Fruit fly (Drosophila melanogaster): ENCODE measurements around the gene CG7215.
A peak's percentile ranks its signal among the peaks of the same experiment; 100 is the strongest.

CG7215 gene

DNA sequence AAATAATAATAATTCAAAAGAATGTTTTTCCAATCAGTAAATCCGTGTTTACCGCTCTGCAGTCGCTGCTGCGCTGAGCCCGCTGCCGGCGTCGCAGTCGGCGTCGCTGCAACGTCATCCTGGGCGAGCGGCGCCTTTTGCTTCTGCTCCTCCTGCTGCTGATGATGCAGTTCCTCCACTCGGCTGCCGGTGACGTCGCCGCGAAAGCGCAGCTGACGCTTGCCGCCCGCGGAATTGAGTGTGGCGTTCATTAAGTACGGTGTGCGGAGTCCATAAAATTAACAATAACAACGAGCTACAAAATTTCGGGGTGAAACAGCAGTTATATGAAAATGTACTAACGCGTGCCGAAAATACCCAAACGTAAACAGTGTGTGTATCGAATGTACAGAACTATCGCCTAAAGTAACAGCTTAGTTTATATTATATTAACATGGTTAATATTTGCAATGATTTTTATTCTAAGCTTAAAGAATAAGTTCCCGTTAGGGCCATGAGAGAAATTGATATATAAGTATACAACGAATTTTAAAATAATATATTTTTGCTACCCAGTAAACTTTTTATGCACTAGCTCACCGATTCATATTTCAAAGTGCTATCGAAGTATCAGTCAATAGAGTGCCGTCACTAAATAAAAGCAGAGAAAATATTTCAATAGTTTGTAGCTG is 2.9 kb downstream of the CG7215 start, which contains the start of the genes CG7218 and Cbp20 (continued):
- TF ChIP-seq NFAT (GFP tag; IDR thresholded peaks at IDR 0.05) (peak; percentile 95), gsb-n (tag; optimal IDR thresholded peaks at IDR 0.05) (peak; percentile 20), CkIIα-i1 (GFP tag; IDR thresholded peaks at IDR 0.05) (no peak), CG6689 (GFP tag; IDR thresholded peaks at IDR 0.05) (peak; percentile 65), fd3F (GFP tag; optimal IDR thresholded peaks at IDR 0.05) (peak; percentile 74), nmo (GFP tag; optimal IDR thresholded peaks at IDR 0.05) (peak; percentile 73), Hsf (GFP tag; optimal IDR thresholded peaks at IDR 0.05) (peak; percentile 69), odd (GFP tag; optimal IDR thresholded peaks at IDR 0.05) (no peak), wor (GFP tag; IDR thresholded peaks at IDR 0.05) (no peak), Dek (tag; optimal IDR thresholded peaks at IDR 0.05) (peak; percentile 62), az2 (GFP tag; optimal IDR thresholded peaks at IDR 0.05) (peak; percentile 83), CG7928 (GFP tag; optimal IDR thresholded peaks at IDR 0.05) (peak; percentile 21), CG13424 (tag; optimal IDR thresholded peaks at IDR 0.05) (peak; percentile 78), chm (GFP tag; IDR thresholded peaks at IDR 0.05) (peak; percentile 58; the same call in 1 of the 2 replicates), sug (tag; optimal IDR thresholded peaks at IDR 0.05) (peak; percentile 76), YL-1 (GFP tag; optimal IDR thresholded peaks at IDR 0.05) (peak; percentile 79), D19B (GFP tag; optimal IDR thresholded peaks at IDR 0.05) (peak; percentile 61), sob (GFP tag; IDR thresholded peaks at IDR 0.05) (peak; percentile 76), CG10209 (GFP tag; optimal IDR thresholded peaks at IDR 0.05) (peak; percentile 54), CG3847 (GFP tag; IDR thresholded peaks at IDR 0.05) (peak; percentile 82), seq (GFP tag; IDR thresholded peaks at IDR 0.05) (no peak), CG18011 (GFP tag; optimal IDR thresholded peaks at IDR 0.05) (peak; percentile 41), jing (GFP tag; optimal IDR thresholded peaks at IDR 0.05) (no peak), CG14710 (tag; optimal IDR thresholded peaks at IDR 0.05) (peak; percentile 82), CrebB (tag; optimal IDR thresholded peaks at IDR 0.05) (peak; percentile 3), CG17568 (GFP tag; optimal IDR thresholded peaks at IDR 0.05) (peak; percentile 31), eyg (GFP tag; optimal IDR thresholded peaks at IDR 0.05) (peak; percentile 22), CG15479 (GFP tag; optimal IDR thresholded peaks at IDR 0.05) (no peak), CG10366 (GFP tag; IDR thresholded peaks at IDR 0.05) (peak; percentile 52; the same call in 1 of the 2 replicates), ac (GFP tag; optimal IDR thresholded peaks at IDR 0.05) (no peak), CG2889 (GFP tag; IDR thresholded peaks at IDR 0.05) (peak; percentile 73), sima (GFP tag; optimal IDR thresholded peaks at IDR 0.05) (no peak), sisA (GFP tag; IDR thresholded peaks at IDR 0.05) (peak; percentile 68), crp (GFP tag; optimal IDR thresholded peaks at IDR 0.05) (peak in 1 of 2 experiments; percentile 73), CG17802 (tag; optimal IDR thresholded peaks at IDR 0.05) (no peak), CG17359 (tag; optimal IDR thresholded peaks at IDR 0.05) (peak; percentile 64), CG5180 (GFP tag; optimal IDR thresholded peaks at IDR 0.05) (no peak), HLH54F (GFP tag; optimal IDR thresholded peaks at IDR 0.05) (peak; percentile 57), tap (tag; optimal IDR thresholded peaks at IDR 0.05) (peak; percentile 49), amos (GFP tag; IDR thresholded peaks at IDR 0.05; ENCODE audit: partially characterized antibody) (peak; percentile 81), Jarid2 (GFP tag; optimal IDR thresholded peaks at IDR 0.05) (peak; percentile 31), ap (GFP tag; IDR thresholded peaks at IDR 0.05) (no peak), CG10565 (GFP tag; optimal IDR thresholded peaks at IDR 0.05) (no peak), PHDP (tag; optimal IDR thresholded peaks at IDR 0.05) (peak; percentile 71), scrt (GFP tag; optimal IDR thresholded peaks at IDR 0.05) (peak; percentile 20), luna (GFP tag; optimal IDR thresholded peaks at IDR 0.05) (peak; percentile 14), CG1647 (GFP tag; optimal IDR thresholded peaks at IDR 0.05) (peak; percentile 34), ttk (GFP tag; IDR thresholded peaks at IDR 0.05) (peak; percentile 59; the same call in 1 of the 2 replicates), Dp (GFP tag; optimal IDR thresholded peaks at IDR 0.05) (peak; percentile 24)
